Fruit fly (Drosophila melanogaster) whole organism, pupa: Measurements from ENCODE around the gene jv.
A peak's percentile ranks its signal among the peaks of the same experiment; 100 is the strongest.

Experiments used
- Ets98B ChIP-seq: fragments of 200-800 bp; sonication (Bioruptor generic); IDR thresholded peaks from 2 replicates; pipeline ENCODE4 v1.3.6; 2022; ENCODE audit warnings: missing biosample characterization, missing genetic modification characterization
- rn ChIP-seq: fragments of 200-800 bp; sonication (Bioruptor generic); IDR thresholded peaks from 2 replicates; pipeline ENCODE4 v1.3.6; 2022; ENCODE audit warnings: missing biosample characterization, missing genetic modification characterization

DNA sequence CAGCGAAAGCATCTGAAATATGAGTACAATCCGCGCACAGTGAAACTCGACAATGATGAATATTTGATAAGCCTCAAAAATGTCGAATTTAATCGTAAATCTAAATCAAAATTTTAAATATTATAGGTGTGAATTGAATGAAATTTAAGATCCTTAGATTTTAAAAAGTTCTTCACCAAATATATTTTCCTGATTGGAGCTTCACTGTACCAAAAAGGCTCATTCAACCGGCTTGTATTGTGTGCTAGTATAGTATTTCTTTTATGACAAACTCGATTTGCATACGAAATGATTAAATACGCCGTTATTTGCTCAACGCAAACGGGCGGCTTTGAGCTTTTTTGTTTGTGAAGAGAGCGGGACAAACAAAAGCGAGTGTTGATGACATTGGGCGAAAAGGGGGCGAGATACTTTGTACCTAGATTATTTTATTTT is 36.3 kb downstream of the jv start:
- peak; percentile 35; the same call in 1 of the 2 replicates for TF ChIP-seq rn
- TF ChIP-seq Ets98B: peak; percentile 67
